Worm (Caenorhabditis elegans) whole organism, midembryonic: Measurements from ENCODE around the gene M18.3.

ENCODE experiments used
- T22C8.4 ChIP-seq: fragments of 200-800 bp; sonication (Bioruptor generic); IDR thresholded peaks from 2 replicates; pipeline ENCODE4 v1.3.6; 2022; ENCODE audit warnings: missing genetic modification characterization, missing compliant biosample characterization
- cog-1 ChIP-seq: sonication (generic microtip); optimal IDR thresholded peaks from 2 replicates; lab custom pipeline; 2016; ENCODE audit warnings: missing genetic modification characterization, missing compliant biosample characterization
- flt-1 ChIP-seq: fragments of 200-800 bp; sonication (Bioruptor generic); IDR thresholded peaks from 2 replicates; pipeline ENCODE4 v1.3.6; 2022; ENCODE audit warnings: missing genetic modification characterization, missing compliant biosample characterization
- klf-2 ChIP-seq: fragments of 200-800 bp; sonication (Bioruptor generic); conservative IDR thresholded peaks from 2 replicates; pipeline ENCODE4 v1.3.6; 2022; ENCODE audit warnings: missing genetic modification reagents, missing genetic modification characterization, missing compliant biosample characterization
- med-1 ChIP-seq: sonication (generic microtip); optimal IDR thresholded peaks from 2 replicates; lab custom pipeline; 2017; ENCODE audit warnings: missing genetic modification characterization, mild to moderate bottlenecking, missing compliant biosample characterization, antibody characterized with exemption, missing genetic modification reagents; ENCODE audit not compliant: insufficient read depth
- ref-1 ChIP-seq: fragments of 200-800 bp; sonication (Bioruptor generic); conservative IDR thresholded peaks from 2 replicates; pipeline ENCODE4 v1.3.6; 2022; ENCODE audit warnings: missing genetic modification reagents, missing genetic modification characterization, missing compliant biosample characterization
- tab-1 ChIP-seq: fragments of 200-800 bp; sonication (Bioruptor generic); IDR thresholded peaks from 2 replicates; pipeline ENCODE4 v1.3.6; 2022; ENCODE audit warnings: missing genetic modification characterization, missing compliant biosample characterization
- ztf-23 ChIP-seq: fragments of 200-800 bp; sonication (Bioruptor generic); IDR thresholded peaks from 2 replicates; pipeline ENCODE4 v1.3.6; 2022; ENCODE audit warnings: missing genetic modification reagents, missing genetic modification characterization, missing compliant biosample characterization
- ztf-29 ChIP-seq: fragments of 200-800 bp; sonication (Bioruptor generic); IDR thresholded peaks from 2 replicates; pipeline ENCODE4 v1.3.6; 2022; ENCODE audit warnings: missing genetic modification reagents, missing genetic modification characterization, missing compliant biosample characterization

Gene M18.3

DNA sequence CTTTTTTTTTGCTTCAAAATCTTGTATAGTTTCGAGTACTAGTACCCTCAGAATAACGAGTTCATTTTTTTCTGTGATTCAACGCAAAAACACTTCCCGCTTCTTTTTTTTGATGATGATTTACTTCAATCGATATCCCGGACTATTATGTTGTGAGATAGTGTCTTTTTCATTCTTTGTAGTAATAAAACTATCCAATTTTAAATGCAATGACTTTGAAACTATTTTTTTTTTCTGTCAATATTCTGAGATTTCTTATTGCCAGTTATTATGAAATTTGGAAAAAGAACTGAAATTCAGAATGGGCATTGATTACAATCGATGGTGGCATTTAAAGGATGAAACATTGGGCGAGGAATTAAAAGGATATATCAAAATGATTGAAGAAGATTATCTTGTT is at the start of gene M18.3:
M18.3 (plus strand) TSS at position 301 of the 400 bp plus-strand sequence.
- TF ChIP-seq cog-1 (tag; lab: Kevin White, UChicago) (no peak), ref-1 (GFP tag; lab: Robert Waterston, UW) (no peak), ztf-29 (GFP tag; lab: Robert Waterston, UW) (no peak), ztf-23 (GFP tag; lab: Robert Waterston, UW) (no peak), flt-1 (GFP tag; lab: Robert Waterston, UW) (no peak), med-1 (GFP tag; lab: Kevin White, UChicago) (no peak), tab-1 (no peak), T22C8.4 (GFP tag; lab: Robert Waterston, UW) (no peak), klf-2 (GFP tag; lab: Robert Waterston, UW) (no peak)

DNA sequence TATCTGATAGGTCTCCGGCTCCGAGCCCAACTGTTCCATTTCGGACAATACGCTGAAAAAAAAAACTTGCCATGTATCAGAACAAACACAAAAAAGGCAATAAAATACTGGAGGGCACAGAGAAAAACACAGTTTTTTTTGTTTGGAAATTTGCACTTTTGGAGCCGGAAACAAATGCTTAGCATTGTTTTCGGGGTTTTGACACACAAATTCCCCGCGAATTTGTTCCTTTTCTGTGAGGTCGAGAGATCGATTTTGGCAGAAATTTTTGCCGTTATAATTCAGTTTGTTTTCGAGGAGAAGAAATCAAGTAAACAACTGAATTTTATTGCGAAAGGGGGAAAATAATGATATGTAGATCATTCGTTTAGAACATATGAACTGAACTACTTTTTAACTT is 49.1 kb upstream of the M18.3 start, which contains the start of gene K08E4.2:
K08E4.2 (minus strand) TSS at position 54 of the 400 bp plus-strand sequence.
- TF ChIP-seq klf-2 (GFP tag; lab: Robert Waterston, UW) (no peak), ztf-29 (GFP tag; lab: Robert Waterston, UW) (no peak), flt-1 (GFP tag; lab: Robert Waterston, UW) (no peak), ref-1 (GFP tag; lab: Robert Waterston, UW) (no peak), ztf-23 (GFP tag; lab: Robert Waterston, UW) (no peak), tab-1 (no peak), med-1 (GFP tag; lab: Kevin White, UChicago) (no peak)

DNA sequence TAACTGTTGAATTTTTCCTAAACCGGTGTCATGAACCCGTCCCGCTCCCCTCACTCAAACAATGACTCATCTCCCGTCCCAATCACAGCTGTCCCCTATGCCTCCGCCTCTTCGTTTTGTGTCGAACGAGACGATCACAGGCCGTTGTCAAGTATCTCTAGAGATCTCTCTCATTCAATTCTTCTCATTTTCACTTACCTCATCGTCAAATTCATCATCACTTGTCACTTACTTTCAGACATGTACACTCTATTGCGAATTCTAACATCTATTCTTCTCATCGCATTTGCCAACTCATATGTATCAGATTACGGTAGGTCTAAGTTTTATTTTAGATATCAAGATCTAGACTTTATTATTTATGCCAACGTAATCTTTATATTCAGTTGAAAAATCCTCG is 48.1 kb upstream of the M18.3 start, which contains the start of gene K08E4.3:
K08E4.3 (plus strand) TSS at position 235 of the 400 bp plus-strand sequence.
- no peak for TF ChIP-seq flt-1 (GFP tag; lab: Robert Waterston, UW)
- no peak for TF ChIP-seq klf-2 (GFP tag; lab: Robert Waterston, UW)
- TF ChIP-seq med-1 (GFP tag; lab: Kevin White, UChicago), result no peak
- no peak for TF ChIP-seq ztf-29 (GFP tag; lab: Robert Waterston, UW)
- no peak for TF ChIP-seq ztf-23 (GFP tag; lab: Robert Waterston, UW)

DNA sequence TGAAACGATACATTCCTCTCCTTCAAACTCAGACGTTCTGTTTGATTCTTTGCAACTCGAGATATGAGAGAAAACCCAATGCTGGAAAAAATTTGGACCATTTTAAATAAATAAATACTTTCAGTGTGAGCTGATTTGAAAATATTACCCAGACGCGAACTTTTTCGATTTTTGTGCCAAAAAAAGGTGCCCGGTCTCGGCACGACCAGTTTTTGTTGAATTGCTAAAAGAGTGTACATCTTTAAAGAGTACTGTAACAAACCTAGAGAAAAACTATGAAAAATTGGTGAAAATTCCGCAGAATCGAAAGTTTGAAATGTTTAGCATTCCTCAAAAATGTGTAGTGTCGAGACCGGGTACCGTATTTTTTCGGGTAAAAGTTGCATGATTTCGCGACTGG is 44.4 kb upstream of the M18.3 start, which contains the start of gene K08E4.8:
K08E4.8 (minus strand) TSS at position 101 of the 400 bp plus-strand sequence.
- TF ChIP-seq cog-1 (tag; lab: Kevin White, UChicago) (no peak), klf-2 (GFP tag; lab: Robert Waterston, UW) (no peak), med-1 (GFP tag; lab: Kevin White, UChicago) (no peak), flt-1 (GFP tag; lab: Robert Waterston, UW) (no peak), tab-1 (no peak), ref-1 (GFP tag; lab: Robert Waterston, UW) (no peak), ztf-29 (GFP tag; lab: Robert Waterston, UW) (no peak), ztf-23 (GFP tag; lab: Robert Waterston, UW) (no peak), T22C8.4 (GFP tag; lab: Robert Waterston, UW) (no peak)

DNA sequence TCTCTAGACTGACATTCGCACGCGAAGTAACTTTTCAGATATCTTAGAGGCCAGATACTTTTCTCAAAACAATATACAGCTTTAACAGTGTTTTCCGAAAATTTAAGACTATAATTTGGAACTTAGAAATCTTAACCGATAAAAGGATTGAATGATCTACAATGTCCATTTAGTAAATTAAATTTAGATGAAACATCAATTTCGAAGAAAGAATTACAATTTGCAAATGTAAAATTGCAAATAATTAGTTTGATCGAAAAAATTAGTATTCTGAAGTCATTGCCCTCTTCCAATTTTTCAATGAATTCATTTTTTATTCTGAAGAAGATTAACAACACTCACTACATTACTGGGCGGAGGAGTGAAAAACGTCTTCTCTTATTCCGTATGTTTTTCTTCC is 37.1 kb upstream of the M18.3 start, which contains the start of gene bath-37:
bath-37 (plus strand) TSS at position 301 of the 400 bp plus-strand sequence.
- TF ChIP-seq ztf-29 (GFP tag; lab: Robert Waterston, UW), result no peak
- no peak for TF ChIP-seq ztf-23 (GFP tag; lab: Robert Waterston, UW)
- TF ChIP-seq T22C8.4 (GFP tag; lab: Robert Waterston, UW), result no peak
- TF ChIP-seq flt-1 (GFP tag; lab: Robert Waterston, UW), result no peak
- TF ChIP-seq tab-1, result no peak
- no peak for TF ChIP-seq klf-2 (GFP tag; lab: Robert Waterston, UW)
- TF ChIP-seq med-1 (GFP tag; lab: Kevin White, UChicago), result no peak
- no peak for TF ChIP-seq ref-1 (GFP tag; lab: Robert Waterston, UW)
- no peak for TF ChIP-seq cog-1 (tag; lab: Kevin White, UChicago)

DNA sequence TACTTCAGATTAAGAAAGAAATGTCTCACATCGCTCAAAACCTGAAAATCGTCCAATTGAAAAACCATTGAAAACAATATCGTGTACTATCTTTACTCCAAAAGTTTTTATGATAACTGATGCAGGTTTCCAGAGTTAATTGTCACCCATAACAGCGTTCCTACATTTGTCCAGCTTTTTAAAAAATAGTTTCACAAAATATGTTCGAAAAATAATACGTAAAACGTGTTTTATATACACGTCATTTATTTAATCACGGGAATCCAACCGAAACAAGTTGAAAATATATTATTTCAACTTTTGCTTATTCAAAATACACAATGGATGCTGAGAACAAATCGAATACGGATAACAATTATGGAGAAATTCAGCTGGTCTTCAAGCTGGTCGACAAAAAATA is 30.2 kb upstream of the M18.3 start, which contains the start of gene K08E4.7:
K08E4.7 (plus strand) TSS at position 301 of the 400 bp plus-strand sequence.
- TF ChIP-seq flt-1 (GFP tag; lab: Robert Waterston, UW), result no peak
- no peak for TF ChIP-seq ztf-23 (GFP tag; lab: Robert Waterston, UW)
- no peak for TF ChIP-seq cog-1 (tag; lab: Kevin White, UChicago)
- no peak for TF ChIP-seq T22C8.4 (GFP tag; lab: Robert Waterston, UW)
- TF ChIP-seq klf-2 (GFP tag; lab: Robert Waterston, UW), result no peak
- no peak for TF ChIP-seq ref-1 (GFP tag; lab: Robert Waterston, UW)

DNA sequence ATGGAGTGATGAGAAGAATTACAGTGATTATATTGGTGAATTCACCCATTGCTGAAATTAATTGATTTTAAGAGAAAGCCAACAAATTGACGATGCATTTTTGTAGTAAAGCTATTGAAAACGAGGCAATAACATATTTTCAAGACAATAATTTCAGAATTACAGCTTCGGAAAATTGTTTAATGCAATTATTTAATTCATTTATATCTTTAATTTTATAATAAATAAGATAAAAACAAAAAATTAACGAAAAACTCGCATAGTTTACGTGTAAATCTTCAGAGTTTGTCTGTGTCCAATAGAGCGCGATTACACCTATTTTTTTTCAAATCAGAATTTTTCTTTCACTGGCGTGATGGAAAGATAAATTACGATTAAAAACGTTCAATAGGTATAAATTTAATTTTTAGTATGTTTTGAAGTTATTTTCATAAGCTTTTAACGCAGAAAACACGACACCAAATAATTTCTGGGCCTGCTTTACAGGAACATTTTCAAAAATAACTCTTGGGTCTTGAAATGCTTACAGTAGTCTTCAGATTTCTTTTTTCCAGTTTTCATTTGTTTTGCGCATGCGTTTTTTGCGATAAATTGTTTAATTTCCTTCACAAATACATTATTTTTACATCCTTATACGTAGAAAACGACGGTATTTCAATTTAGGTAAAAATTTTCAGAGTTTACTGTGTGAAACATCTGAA is 27.4 kb upstream of the M18.3 start, which contains the start of gene tmed-1:
tmed-1 (minus strand) TSS at position 51 of the 701 bp plus-strand sequence.
- TF ChIP-seq klf-2 (GFP tag; lab: Robert Waterston, UW), result no peak
- TF ChIP-seq cog-1 (tag; lab: Kevin White, UChicago), result no peak
- TF ChIP-seq ztf-29 (GFP tag; lab: Robert Waterston, UW), result no peak
- TF ChIP-seq ztf-23 (GFP tag; lab: Robert Waterston, UW), result no peak
- no peak for TF ChIP-seq T22C8.4 (GFP tag; lab: Robert Waterston, UW)
- TF ChIP-seq ref-1 (GFP tag; lab: Robert Waterston, UW), result no peak
- TF ChIP-seq flt-1 (GFP tag; lab: Robert Waterston, UW), result no peak
- no peak for TF ChIP-seq tab-1

DNA sequence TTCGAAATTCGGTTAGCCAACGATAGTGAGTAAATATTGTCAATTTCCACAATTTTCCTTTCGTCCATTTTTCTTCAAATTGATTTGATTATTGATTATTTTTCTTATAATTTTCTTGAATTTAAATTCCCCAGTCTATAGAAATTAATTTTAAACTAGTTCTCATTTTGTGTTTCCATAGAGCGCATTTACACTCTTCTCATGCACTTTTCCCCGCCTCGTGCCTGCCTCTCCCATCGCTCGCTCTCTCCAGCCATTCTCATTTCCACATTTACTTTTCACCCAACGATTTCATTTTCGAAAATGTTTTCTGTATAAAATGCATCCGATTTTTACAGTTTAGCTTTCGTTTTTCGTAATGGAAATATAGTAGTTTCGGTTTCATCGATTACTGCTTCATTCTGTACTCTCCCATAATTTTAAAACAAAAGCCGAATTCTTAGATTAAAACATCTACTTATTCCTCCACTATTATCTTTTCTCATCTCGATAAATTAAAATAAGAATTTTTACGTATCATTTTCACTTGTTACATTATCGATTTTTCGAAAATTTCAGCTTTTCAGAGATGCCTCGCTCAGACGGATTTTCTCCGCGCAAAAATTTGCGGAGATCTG is 26.6 kb upstream of the M18.3 start, which contains the start of gene lex-1:
lex-1 (plus strand) TSS at position 567 of the 617 bp plus-strand sequence.
- TF ChIP-seq flt-1 (GFP tag; lab: Robert Waterston, UW), result no peak
- no peak for TF ChIP-seq med-1 (GFP tag; lab: Kevin White, UChicago)
- TF ChIP-seq ztf-29 (GFP tag; lab: Robert Waterston, UW), result no peak
- TF ChIP-seq T22C8.4 (GFP tag; lab: Robert Waterston, UW), result no peak
- TF ChIP-seq ref-1 (GFP tag; lab: Robert Waterston, UW), result no peak
- TF ChIP-seq klf-2 (GFP tag; lab: Robert Waterston, UW), result no peak
- TF ChIP-seq cog-1 (tag; lab: Kevin White, UChicago), result no peak
- TF ChIP-seq tab-1, result no peak
- no peak for TF ChIP-seq ztf-23 (GFP tag; lab: Robert Waterston, UW)
